Worm (Caenorhabditis elegans): ENCODE measurements around the gene nhr-91.
A peak's percentile ranks its signal among the peaks of the same experiment; 100 is the strongest.

nhr-91 gene

ce11 chrX:15297396-15297827 lies 11.8 kb upstream of the nhr-91 start (continued):
- TF ChIP-seq snpc-1.1 (tag; optimal IDR thresholded peaks at IDR 0.05; ENCODE audit: insufficient read depth) (peak; percentile 84), K11D2.4 (GFP tag; IDR thresholded peaks at IDR 0.05) (no peak), ekl-4 (GFP tag; IDR thresholded peaks at IDR 0.05) (peak; percentile 65), sptf-2 (GFP tag; optimal IDR thresholded peaks at IDR 0.05) (no peak), B0336.3 (GFP tag; IDR thresholded peaks at IDR 0.05) (0 out of 2 replicates have a peak, but pooled peaks have one; percentile 41), nhr-120 (GFP tag; IDR thresholded peaks at IDR 0.05) (0 out of 2 replicates have a peak, but pooled peaks have one; percentile 30), lag-1 (GFP tag; IDR thresholded peaks at IDR 0.05) (no peak), ztf-3 (GFP tag; optimal IDR thresholded peaks at IDR 0.05) (no peak), unc-62 (GFP tag; optimal IDR thresholded peaks at IDR 0.05) (no peak), T07F8.4 (tag; optimal IDR thresholded peaks at IDR 0.05) (peak; percentile 81), sdz-38 (tag; optimal IDR thresholded peaks at IDR 0.05) (no peak), Y53F4B.3 (GFP tag; IDR thresholded peaks at IDR 0.05) (no peak), mxl-1 (tag; optimal IDR thresholded peaks at IDR 0.05) (peak; percentile 49), C17E4.6 (GFP tag; IDR thresholded peaks at IDR 0.05) (no peak), Y79H2A.3 (GFP tag; conservative IDR thresholded peaks at IDR 0.05) (no peak), dox-1 (GFP tag; IDR thresholded peaks at IDR 0.05) (peak; percentile 78), sea-2 (GFP tag; IDR thresholded peaks at IDR 0.05) (no peak), rpc-1 (optimal IDR thresholded peaks at IDR 0.05) (peak; percentile 96), rpc-1 (tag; optimal IDR thresholded peaks at IDR 0.05) (peak; percentile 98), nfya-1 (tag; optimal IDR thresholded peaks at IDR 0.05; ENCODE audit: borderline replicate concordance, insufficient read depth) (no peak), F22D6.2 (tag; optimal IDR thresholded peaks at IDR 0.05) (peak; percentile 68), die-1 (tag; optimal IDR thresholded peaks at IDR 0.05) (peak; percentile 87), tbx-9 (tag; optimal IDR thresholded peaks at IDR 0.05; ENCODE audit: borderline replicate concordance) (peak; percentile 40), mcd-1 (GFP tag; IDR thresholded peaks at IDR 0.05) (peak; percentile 53; the same call in 1 of the 2 replicates), hlh-12 (tag; optimal IDR thresholded peaks at IDR 0.05) (peak; percentile 48), madf-6 (GFP tag; IDR thresholded peaks at IDR 0.05) (peak; percentile 62), F52B5.7 (tag; optimal IDR thresholded peaks at IDR 0.05) (peak; percentile 45), lsl-1 (GFP tag; optimal IDR thresholded peaks at IDR 0.05) (no peak), nhr-80 (tag; optimal IDR thresholded peaks at IDR 0.05) (no peak), aptf-3 (GFP tag; IDR thresholded peaks at IDR 0.05) (0 out of 2 replicates have a peak, but pooled peaks have one; percentile 6), F57A8.1 (GFP tag; optimal IDR thresholded peaks at IDR 0.05) (peak; percentile 49), lin-40 (tag; optimal IDR thresholded peaks at IDR 0.05) (peak; percentile 74), pha-4 (tag; optimal IDR thresholded peaks at IDR 0.05) (no peak), F10E7.11 (tag; optimal IDR thresholded peaks at IDR 0.05) (peak; percentile 28), tbp1 (GFP tag; optimal IDR thresholded peaks at IDR 0.05) (peak; percentile 92), Y53G8AR.9 (GFP tag; conservative IDR thresholded peaks at IDR 0.05) (no peak), attf-5 (GFP tag; optimal IDR thresholded peaks at IDR 0.05) (peak; percentile 38), aptf-2 (GFP tag; conservative IDR thresholded peaks at IDR 0.05) (0 out of 2 replicates have a peak, but pooled peaks have one; percentile 45), ceh-58 (GFP tag; IDR thresholded peaks at IDR 0.05) (no peak), mel-28 (tag; optimal IDR thresholded peaks at IDR 0.05; ENCODE audit: borderline replicate concordance) (no peak), nfya-2 (GFP tag; IDR thresholded peaks at IDR 0.05) (no peak), ztf-28 (GFP tag; IDR thresholded peaks at IDR 0.05) (peak; percentile 69; the same call in 1 of the 2 replicates), Y67H2A.10 (GFP tag; conservative IDR thresholded peaks at IDR 0.05) (no peak), cebp-2 (GFP tag; IDR thresholded peaks at IDR 0.05) (no peak), attf-3 (GFP tag; conservative IDR thresholded peaks at IDR 0.05) (no peak), rec-8 (tag; optimal IDR thresholded peaks at IDR 0.05) (peak; percentile 69 to 91), efl-1 (GFP tag; optimal IDR thresholded peaks at IDR 0.05) (no peak), nfyb-1 (GFP tag; IDR thresholded peaks at IDR 0.05) (peak; percentile 88), F23B12.7 (tag; optimal IDR thresholded peaks at IDR 0.05; ENCODE audit: insufficient read depth) (peak; percentile 29)

Data from whole organism, young adult.